Fruit fly (Drosophila melanogaster) whole organism, wandering third instar larva: ENCODE data around the gene osa.

Experiments used
- CG32264 ChIP-seq: fragments of 200-800 bp; sonication (Bioruptor generic); optimal IDR thresholded peaks from 2 replicates; lab custom pipeline; 2016; ENCODE audit warnings: missing biosample characterization, missing genetic modification characterization
- CrebA ChIP-seq: fragments of 200-800 bp; sonication (Bioruptor generic); optimal IDR thresholded peaks from 2 replicates; lab custom pipeline; 2016; ENCODE audit warnings: missing biosample characterization, mild to moderate bottlenecking, missing genetic modification characterization, borderline replicate concordance
- Dfd ChIP-seq: fragments of >200 bp; optimal IDR thresholded peaks from 2 replicates; lab custom pipeline; 2017; ENCODE audit warnings: missing biosample characterization, missing genetic modification characterization
- Dif ChIP-seq: fragments of 200-275, 200-300 bp; sonication (Bioruptor generic); optimal IDR thresholded peaks from 2 replicates; lab custom pipeline; 2018; ENCODE audit warnings: missing biosample characterization, missing genetic modification characterization; ENCODE audit not compliant: partially characterized antibody
- GATAd ChIP-seq: sonication (Bioruptor generic); optimal IDR thresholded peaks from 2 replicates; lab custom pipeline; 2016; ENCODE audit warnings: missing biosample characterization, missing genetic modification characterization
- HLH106 ChIP-seq: fragments of 200-800 bp; optimal IDR thresholded peaks from 3 replicates; lab custom pipeline; 2019; ENCODE audit warnings: missing biosample characterization, mild to moderate bottlenecking, missing genetic modification characterization, moderate library complexity
- Hnf4 ChIP-seq: fragments of 200-800 bp; sonication (Bioruptor generic); optimal IDR thresholded peaks from 2 replicates; lab custom pipeline; 2016; ENCODE audit warnings: missing biosample characterization, mild to moderate bottlenecking, missing genetic modification characterization
- Hr78 ChIP-seq: fragments of >200 bp; optimal IDR thresholded peaks from 2 replicates; lab custom pipeline; 2017; ENCODE audit warnings: missing biosample characterization, missing genetic modification characterization
- Hr83 ChIP-seq: fragments of 200-300 bp; sonication (Bioruptor generic); optimal IDR thresholded peaks from 2 replicates; lab custom pipeline; 2016; ENCODE audit warnings: missing biosample characterization, mild to moderate bottlenecking, missing genetic modification characterization, moderate library complexity; ENCODE audit not compliant: poor library complexity, severe bottlenecking
- Jra ChIP-seq: sonication (Bioruptor generic); optimal IDR thresholded peaks from 2 replicates; lab custom pipeline; 2016; ENCODE audit warnings: missing biosample characterization, missing genetic modification characterization
- Mio ChIP-seq: sonication (Bioruptor generic); optimal IDR thresholded peaks from 2 replicates; lab custom pipeline; 2016; ENCODE audit warnings: missing biosample characterization, missing genetic modification characterization
- Myc ChIP-seq: fragments of >200 bp; optimal IDR thresholded peaks from 2 replicates; lab custom pipeline; 2017
- OdsH ChIP-seq: fragments of 200-800 bp; sonication (Bioruptor generic); optimal IDR thresholded peaks from 2 replicates; lab custom pipeline; 2016; ENCODE audit warnings: missing biosample characterization, mild to moderate bottlenecking, missing genetic modification characterization
- Rel ChIP-seq, 2 experiments: fragments of 200-800 bp; sonication (Bioruptor generic) in 1 of 2; optimal IDR thresholded peaks; 2 replicates in 1 of 2; 3 replicates in 1 of 2; lab custom pipeline; 2016 to 2019; ENCODE audit warnings: mild to moderate bottlenecking in 2 of 2, missing biosample characterization in 2 of 2, missing genetic modification characterization in 2 of 2, moderate library complexity in 1 of 2
- Sp1 ChIP-seq: fragments of 200-800 bp; sonication (Bioruptor generic); optimal IDR thresholded peaks from 3 replicates; lab custom pipeline; 2019; ENCODE audit warnings: missing biosample characterization, mild to moderate bottlenecking, missing genetic modification characterization, moderate library complexity
- Vsx2 ChIP-seq: fragments of 200-300, 225-300 bp; sonication (Bioruptor generic); optimal IDR thresholded peaks from 2 replicates; lab custom pipeline; 2018; ENCODE audit warnings: missing biosample characterization, missing genetic modification characterization; ENCODE audit not compliant: partially characterized antibody
- br ChIP-seq: fragments of 200-800 bp; sonication (Bioruptor generic); optimal IDR thresholded peaks from 2 replicates; lab custom pipeline; 2016; ENCODE audit warnings: missing biosample characterization, missing genetic modification characterization
- dl ChIP-seq, 2 experiments: fragments of 175-275, 200-275 bp in 1 of 2; fragments of 200-275 bp in 1 of 2; sonication (Bioruptor generic); optimal IDR thresholded peaks; lab custom pipeline; 2018; ENCODE audit warnings: mild to moderate bottlenecking in 2 of 2, missing biosample characterization in 2 of 2, missing genetic modification characterization in 2 of 2, moderate library complexity in 2 of 2; ENCODE audit not compliant: partially characterized antibody in 2 of 2, insufficient read depth in 1 of 2
- dmrt93B ChIP-seq: fragments of 200-800 bp; sonication (Bioruptor generic); optimal IDR thresholded peaks from 2 replicates; lab custom pipeline; 2018; ENCODE audit warnings: missing biosample characterization, mild to moderate bottlenecking, missing genetic modification characterization
- dsf ChIP-seq: sonication (Bioruptor generic); optimal IDR thresholded peaks from 2 replicates; lab custom pipeline; 2016; ENCODE audit warnings: missing biosample characterization, missing genetic modification characterization, borderline replicate concordance
- ey ChIP-seq: fragments of 200-800 bp; sonication (Bioruptor generic); optimal IDR thresholded peaks from 2 replicates; lab custom pipeline; 2016; ENCODE audit warnings: missing biosample characterization, missing genetic modification characterization
- foxo ChIP-seq, 2 experiments: fragments of 200-800 bp; sonication (Bioruptor generic); optimal IDR thresholded peaks; 2 replicates in 1 of 2; 3 replicates in 1 of 2; lab custom pipeline; 2016 to 2017; ENCODE audit warnings: missing biosample characterization in 2 of 2, missing genetic modification characterization in 2 of 2
- fru ChIP-seq: fragments of 200-800 bp; sonication (Bioruptor generic); optimal IDR thresholded peaks from 3 replicates; lab custom pipeline; 2016; ENCODE audit warnings: missing biosample characterization, mild to moderate bottlenecking, missing genetic modification characterization
- h ChIP-seq: fragments of 200-800 bp; sonication (Bioruptor generic); optimal IDR thresholded peaks from 3 replicates; lab custom pipeline; 2016; ENCODE audit warnings: missing biosample characterization, mild to moderate bottlenecking, missing genetic modification characterization
- pan ChIP-seq: fragments of >200 bp; optimal IDR thresholded peaks from 2 replicates; lab custom pipeline; 2017
- psq ChIP-seq: fragments of 200-800 bp; sonication (Bioruptor generic); optimal IDR thresholded peaks from 3 replicates; lab custom pipeline; 2017; ENCODE audit warnings: missing biosample characterization, mild to moderate bottlenecking, missing genetic modification characterization, moderate library complexity
- rgr ChIP-seq: fragments of 200-800 bp; sonication (Bioruptor generic); optimal IDR thresholded peaks from 3 replicates; lab custom pipeline; 2016; ENCODE audit warnings: missing biosample characterization, mild to moderate bottlenecking, missing genetic modification characterization
- sage ChIP-seq: fragments of 200-800 bp; sonication (Bioruptor generic); optimal IDR thresholded peaks from 2 replicates; lab custom pipeline; 2016; ENCODE audit warnings: missing biosample characterization, mild to moderate bottlenecking, missing genetic modification characterization
- sv ChIP-seq: fragments of 200-800 bp; sonication (Bioruptor generic); optimal IDR thresholded peaks from 3 replicates; lab custom pipeline; 2016; ENCODE audit warnings: missing biosample characterization, missing genetic modification characterization
- tai ChIP-seq: sonication (Bioruptor generic); optimal IDR thresholded peaks from 2 replicates; lab custom pipeline; 2016; ENCODE audit warnings: missing biosample characterization, missing genetic modification characterization
- usp ChIP-seq: fragments of >200 bp; optimal IDR thresholded peaks from 2 replicates; lab custom pipeline; 2017; ENCODE audit warnings: missing biosample characterization, missing genetic modification characterization
- woc ChIP-seq: sonication (Bioruptor generic); optimal IDR thresholded peaks from 2 replicates; lab custom pipeline; 2016; ENCODE audit warnings: missing biosample characterization, mild to moderate bottlenecking, missing genetic modification characterization

osa gene

dm6 chr3R:17666061-17666796, 51.9 kb downstream of the osa start:
- no peak for TF ChIP-seq CG32264 (GFP tag; lab: Kevin White, UChicago)
- no peak for TF ChIP-seq Jra
- no peak for TF ChIP-seq sage (GFP tag; lab: Kevin White, UChicago)
- peak in 1 of 2 experiments; percentile 14 for TF ChIP-seq dl (GFP tag; optimal IDR thresholded peaks at IDR 0.05; lab: Kevin White, UChicago; ENCODE audit: insufficient read depth in 1 of 2, partially characterized antibody in 2 of 2)

- TF ChIP-seq br (GFP tag; lab: Kevin White, UChicago) (no peak), Myc (no peak), CG32264 (GFP tag; lab: Kevin White, UChicago) (no peak), psq (GFP tag; lab: Kevin White, UChicago) (no peak), dl (GFP tag; optimal IDR thresholded peaks at IDR 0.05; lab: Kevin White, UChicago; ENCODE audit: insufficient read depth in 1 of 2, partially characterized antibody in 2 of 2) (no peak), GATAd (no peak), Vsx2 (GFP tag; lab: Kevin White, UChicago) (no peak), HLH106 (no peak), h (GFP tag; lab: Kevin White, UChicago) (no peak), sv (GFP tag; lab: Kevin White, UChicago) (no peak), dmrt93B (GFP tag; lab: Kevin White, UChicago) (no peak), dsf (GFP tag; lab: Kevin White, UChicago) (no peak), Rel (GFP tag; optimal IDR thresholded peaks at IDR 0.05; lab: Kevin White, UChicago) (no peak), Rel (tag; optimal IDR thresholded peaks at IDR 0.05; lab: Kevin White, UChicago) (no peak), Sp1 (GFP tag; lab: Kevin White, UChicago) (no peak)
Measured at dm6 chr3R:17656923-17657322, 61.2 kb downstream of the osa start.

- TF ChIP-seq woc = no peak
- TF ChIP-seq HLH106 = no peak
- TF ChIP-seq CrebA = no peak
- no peak for TF ChIP-seq Myc
- no peak for TF ChIP-seq fru (GFP tag; lab: Kevin White, UChicago)
- no peak for TF ChIP-seq Dif (GFP tag; lab: Kevin White, UChicago)
- TF ChIP-seq br (GFP tag; lab: Kevin White, UChicago) = no peak
- no peak for TF ChIP-seq dl (GFP tag; optimal IDR thresholded peaks at IDR 0.05; lab: Kevin White, UChicago; ENCODE audit: insufficient read depth in 1 of 2, partially characterized antibody in 2 of 2)
- no peak for TF ChIP-seq rgr (GFP tag; lab: Kevin White, UChicago)
- no peak for TF ChIP-seq dmrt93B (GFP tag; lab: Kevin White, UChicago)
- no peak for TF ChIP-seq Sp1 (GFP tag; lab: Kevin White, UChicago)
- no peak for TF ChIP-seq Vsx2 (GFP tag; lab: Kevin White, UChicago)
- no peak for TF ChIP-seq psq (GFP tag; lab: Kevin White, UChicago)
- no peak for TF ChIP-seq Hr78 (GFP tag; lab: Kevin White, UChicago)
- TF ChIP-seq Mio (GFP tag; lab: Kevin White, UChicago) = no peak
- no peak for TF ChIP-seq foxo (GFP tag; optimal IDR thresholded peaks at IDR 0.05; lab: Kevin White, UChicago)
Measured at dm6 chr3R:17655040-17655439, 63.1 kb downstream of the osa start.

- TF ChIP-seq ey = no peak
- TF ChIP-seq Dfd (GFP tag; lab: Kevin White, UChicago) = no peak
- TF ChIP-seq pan = no peak
- no peak for TF ChIP-seq CrebA
- no peak for TF ChIP-seq Sp1 (GFP tag; lab: Kevin White, UChicago)
Measured at dm6 chr3R:17653879-17654278, 64.3 kb downstream of the osa start.

- TF ChIP-seq Hr83 (GFP tag; lab: Kevin White, UChicago) = peak; percentile 5
- TF ChIP-seq Vsx2 (GFP tag; lab: Kevin White, UChicago) = peak; percentile 4
- peak; percentile 23 for TF ChIP-seq tai (GFP tag; lab: Kevin White, UChicago)
- no peak for TF ChIP-seq OdsH (GFP tag; lab: Kevin White, UChicago)
- peak; percentile 29 for TF ChIP-seq Hnf4 (GFP tag; lab: Kevin White, UChicago)
- no peak for TF ChIP-seq usp (GFP tag; lab: Kevin White, UChicago)
- TF ChIP-seq sv (GFP tag; lab: Kevin White, UChicago) = no peak
- TF ChIP-seq woc = peak; percentile 13
- peak in 1 of 2 experiments; percentile 38 for TF ChIP-seq foxo (GFP tag; optimal IDR thresholded peaks at IDR 0.05; lab: Kevin White, UChicago)
- TF ChIP-seq CG32264 (GFP tag; lab: Kevin White, UChicago) = no peak
Measured at dm6 chr3R:17647444-17647843, 70.7 kb downstream of the osa start, which contains the start of gene CG14322. Gene CG14322 (plus strand): TSS chr3R:17647679.
